Worm (Caenorhabditis elegans) whole organism, L1 larva: ENCODE results near the gene C18H2.5.

Experiments used
- C04F5.9 ChIP-seq: sonication (generic microtip); optimal IDR thresholded peaks from 2 replicates; lab custom pipeline; 2016; ENCODE audit warnings: missing genetic modification characterization, missing compliant biosample characterization
- C16A3.4 ChIP-seq: fragments of 150-350 bp; optimal IDR thresholded peaks from 2 replicates; lab custom pipeline; 2014; ENCODE audit warnings: missing biosample characterization, missing genetic modification characterization
- aha-1 ChIP-seq: fragments of 150-350 bp; optimal IDR thresholded peaks from 2 replicates; lab custom pipeline; 2014; ENCODE audit warnings: missing biosample characterization, missing genetic modification characterization
- alr-1 ChIP-seq: fragments of 200-800 bp; sonication (Bioruptor generic); optimal IDR thresholded peaks from 2 replicates; lab custom pipeline; 2018; ENCODE audit warnings: borderline replicate concordance, mild to moderate bottlenecking, missing genetic modification characterization, missing compliant biosample characterization
- aly-2 ChIP-seq: fragments of 150-350 bp; optimal IDR thresholded peaks from 2 replicates; lab custom pipeline; 2014; ENCODE audit warnings: missing biosample characterization, missing genetic modification characterization
- ama-1 ChIP-seq: fragments of 150-350 bp; optimal IDR thresholded peaks from 2 replicates; lab custom pipeline; 2014
- blmp-1 ChIP-seq: fragments of 150-350 bp; optimal IDR thresholded peaks from 2 replicates; lab custom pipeline; 2014; ENCODE audit warnings: missing biosample characterization, missing genetic modification characterization
- ceh-90 ChIP-seq: sonication (generic microtip); optimal IDR thresholded peaks from 2 replicates; lab custom pipeline; 2016; ENCODE audit warnings: missing genetic modification characterization, missing compliant biosample characterization
- ces-1 ChIP-seq: fragments of 150-350 bp; optimal IDR thresholded peaks from 2 replicates; lab custom pipeline; 2014; ENCODE audit warnings: missing biosample characterization, missing genetic modification reagents, missing genetic modification characterization
- dpl-1 ChIP-seq, 3 experiments: fragments of 150-350 bp in 2 of 3; sonication (generic microtip) in 1 of 3; optimal IDR thresholded peaks; 2 replicates each; lab custom pipeline; 2014 to 2017; ENCODE audit warnings: missing biosample characterization in 3 of 3, missing genetic modification characterization in 3 of 3, missing genetic modification reagents in 3 of 3
- efl-1 ChIP-seq, 4 experiments: fragments of 150-350 bp; optimal IDR thresholded peaks in 3 of 4; peaks in 1 of 4; 1 replicate in 1 of 4; 2 replicates in 3 of 4; lab custom pipeline; 2014; ENCODE audit warnings: missing biosample characterization in 2 of 4, missing genetic modification characterization in 2 of 4, missing genetic modification reagents in 2 of 4
- egl-13 ChIP-seq: sonication (generic microtip); optimal IDR thresholded peaks from 2 replicates; lab custom pipeline; 2016; ENCODE audit warnings: missing genotype, missing genetic modification reagents, missing genetic modification characterization, missing compliant biosample characterization
- elt-2 ChIP-seq: sonication (generic microtip); optimal IDR thresholded peaks from 2 replicates; lab custom pipeline; 2016; ENCODE audit warnings: missing genetic modification characterization, mild to moderate bottlenecking, inconsistent platforms, missing compliant biosample characterization, missing genetic modification reagents
- ets-5 ChIP-seq: fragments of 200-800 bp; sonication (Bioruptor generic); IDR thresholded peaks from 2 replicates; pipeline ENCODE4 v1.3.6; 2022; ENCODE audit warnings: missing genetic modification characterization, missing compliant biosample characterization
- fkh-10 ChIP-seq: sonication (generic microtip); optimal IDR thresholded peaks from 2 replicates; lab custom pipeline; 2017; ENCODE audit warnings: missing biosample characterization, missing genetic modification reagents, missing genetic modification characterization
- fkh-4 ChIP-seq: sonication (generic microtip); optimal IDR thresholded peaks from 2 replicates; lab custom pipeline; 2016; ENCODE audit warnings: missing compliant biosample characterization, missing genetic modification characterization, borderline replicate concordance
- fkh-8 ChIP-seq: sonication (generic microtip); optimal IDR thresholded peaks from 2 replicates; lab custom pipeline; 2016; ENCODE audit warnings: mild to moderate bottlenecking, missing genetic modification characterization, missing compliant biosample characterization
- fos-1 ChIP-seq: fragments of 150-350 bp; optimal IDR thresholded peaks from 2 replicates; lab custom pipeline; 2014; ENCODE audit warnings: missing biosample characterization, missing genetic modification characterization
- grh-1 ChIP-seq: fragments of 200-800 bp; sonication (Bioruptor generic); IDR thresholded peaks from 2 replicates; pipeline ENCODE4 v1.3.6; 2022; ENCODE audit warnings: missing genetic modification reagents, missing genetic modification characterization, missing compliant biosample characterization
- hlh-17 ChIP-seq: fragments of 200-800 bp; sonication (Bioruptor generic); optimal IDR thresholded peaks from 2 replicates; lab custom pipeline; 2018; ENCODE audit warnings: missing genetic modification characterization, mild to moderate bottlenecking, missing compliant biosample characterization, moderate library complexity, borderline replicate concordance
- hlh-4 ChIP-seq: sonication (generic microtip); optimal IDR thresholded peaks from 2 replicates; lab custom pipeline; 2016; ENCODE audit warnings: mild to moderate bottlenecking, missing genetic modification characterization, missing compliant biosample characterization
- hpl-2 ChIP-seq: fragments of 150-350 bp; optimal IDR thresholded peaks from 2 replicates; lab custom pipeline; 2014; ENCODE audit warnings: missing biosample characterization, missing genetic modification reagents, missing genetic modification characterization
- irx-1 ChIP-seq: sonication (generic microtip); optimal IDR thresholded peaks from 2 replicates; lab custom pipeline; 2016; ENCODE audit warnings: missing genetic modification characterization, missing compliant biosample characterization
- isw-1 ChIP-seq: fragments of 200-800 bp; sonication (Bioruptor generic); IDR thresholded peaks from 2 replicates; pipeline ENCODE4 v1.3.6; 2022; ENCODE audit warnings: missing genetic modification characterization, missing compliant biosample characterization
- jun-1 ChIP-seq: fragments of 150-350 bp; optimal IDR thresholded peaks from 2 replicates; lab custom pipeline; 2014; ENCODE audit warnings: missing biosample characterization, missing genetic modification reagents, missing genetic modification characterization
- lin-13 ChIP-seq: fragments of 150-350 bp; optimal IDR thresholded peaks from 2 replicates; lab custom pipeline; 2014; ENCODE audit warnings: missing biosample characterization, missing genetic modification reagents, missing genetic modification characterization
- lin-14 ChIP-seq: fragments of 200-800 bp; sonication (Bioruptor generic); optimal IDR thresholded peaks from 2 replicates; lab custom pipeline; 2018; ENCODE audit warnings: mild to moderate bottlenecking, missing genetic modification characterization, moderate library complexity, missing compliant biosample characterization
- lin-15B ChIP-seq: fragments of 150-350 bp; sonication (generic microtip); optimal IDR thresholded peaks from 3 replicates; lab custom pipeline; 2014; ENCODE audit warnings: missing biosample characterization, missing genetic modification characterization
- lin-35 ChIP-seq, 2 experiments: fragments of 150-350 bp; optimal IDR thresholded peaks; 2 replicates each; lab custom pipeline; 2014; ENCODE audit warnings: missing biosample characterization in 2 of 2, missing genetic modification characterization in 2 of 2, missing genetic modification reagents in 2 of 2
- lin-39 ChIP-seq: fragments of 150-350 bp; optimal IDR thresholded peaks from 2 replicates; lab custom pipeline; 2014; ENCODE audit warnings: missing biosample characterization, missing genetic modification reagents, missing genetic modification characterization
- lir-3 ChIP-seq: sonication (generic microtip); optimal IDR thresholded peaks from 2 replicates; lab custom pipeline; 2016; ENCODE audit warnings: mild to moderate bottlenecking, missing genetic modification characterization, moderate library complexity, missing compliant biosample characterization; ENCODE audit not compliant: poor library complexity
- lsy-2 ChIP-seq, 2 experiments: fragments of 150-350 bp; optimal IDR thresholded peaks; 2 replicates each; lab custom pipeline; 2014; ENCODE audit warnings: missing biosample characterization in 2 of 2, missing genetic modification characterization in 2 of 2
- mef-2 ChIP-seq: fragments of 150-350 bp; optimal IDR thresholded peaks from 2 replicates; lab custom pipeline; 2014; ENCODE audit warnings: missing biosample characterization, missing genetic modification characterization
- mep-1 ChIP-seq: fragments of 150-350 bp; optimal IDR thresholded peaks from 2 replicates; lab custom pipeline; 2014; ENCODE audit warnings: missing biosample characterization, missing genetic modification characterization
- nhr-47 ChIP-seq: sonication (generic microtip); optimal IDR thresholded peaks from 2 replicates; lab custom pipeline; 2016; ENCODE audit warnings: mild to moderate bottlenecking, missing genetic modification characterization, moderate library complexity, missing compliant biosample characterization
- nhr-71 ChIP-seq: sonication (generic microtip); optimal IDR thresholded peaks from 2 replicates; lab custom pipeline; 2016; ENCODE audit warnings: mild to moderate bottlenecking, missing genetic modification characterization, moderate library complexity, missing compliant biosample characterization
- nhr-84 ChIP-seq: sonication (generic microtip); optimal IDR thresholded peaks from 2 replicates; lab custom pipeline; 2017; ENCODE audit warnings: missing biosample characterization, missing genetic modification characterization
- nhr-90 ChIP-seq: sonication (generic microtip); optimal IDR thresholded peaks from 2 replicates; lab custom pipeline; 2016; ENCODE audit warnings: mild to moderate bottlenecking, missing genetic modification characterization, missing compliant biosample characterization; ENCODE audit not compliant: poor library complexity
- pax-3 ChIP-seq: fragments of 200-800 bp; sonication (Bioruptor generic); optimal IDR thresholded peaks from 2 replicates; lab custom pipeline; 2018; ENCODE audit warnings: mild to moderate bottlenecking, missing genetic modification characterization, moderate library complexity, missing compliant biosample characterization
- skn-1 ChIP-seq: fragments of 150-350 bp; optimal IDR thresholded peaks from 2 replicates; lab custom pipeline; 2014; ENCODE audit warnings: missing biosample characterization, missing genetic modification characterization
- snpc-4 ChIP-seq: fragments of 150-350 bp; optimal IDR thresholded peaks from 2 replicates; lab custom pipeline; 2014; ENCODE audit warnings: missing biosample characterization, missing genetic modification characterization
- sox-4 ChIP-seq: sonication (generic microtip); optimal IDR thresholded peaks from 2 replicates; lab custom pipeline; 2016; ENCODE audit warnings: missing genetic modification characterization, missing compliant biosample characterization
- sup-37 ChIP-seq: fragments of 200-800 bp; sonication (Bioruptor generic); optimal IDR thresholded peaks from 2 replicates; lab custom pipeline; 2018; ENCODE audit warnings: mild to moderate bottlenecking, missing genetic modification characterization, missing compliant biosample characterization
- tlp-1 ChIP-seq: fragments of 150-350 bp; optimal IDR thresholded peaks from 2 replicates; lab custom pipeline; 2014; ENCODE audit warnings: missing biosample characterization, missing genetic modification characterization
- unc-130 ChIP-seq: fragments of 150-350 bp; optimal IDR thresholded peaks from 2 replicates; lab custom pipeline; 2017; ENCODE audit warnings: missing biosample characterization, missing genetic modification characterization, inconsistent platforms
- unc-30 ChIP-seq: sonication (generic microtip); optimal IDR thresholded peaks from 2 replicates; lab custom pipeline; 2017; ENCODE audit warnings: missing biosample characterization, missing genetic modification characterization
- unc-62 ChIP-seq: fragments of 150-350 bp; optimal IDR thresholded peaks from 2 replicates; lab custom pipeline; 2014; ENCODE audit warnings: missing biosample characterization, missing genetic modification reagents, missing genetic modification characterization
- vab-15 ChIP-seq: sonication (generic microtip); optimal IDR thresholded peaks from 2 replicates; lab custom pipeline; 2017; ENCODE audit warnings: missing genotype, mild to moderate bottlenecking, missing genetic modification characterization, missing compliant biosample characterization
- xbp-1 ChIP-seq: sonication (generic microtip); optimal IDR thresholded peaks from 2 replicates; lab custom pipeline; 2016; ENCODE audit warnings: missing genetic modification characterization, missing compliant biosample characterization
- zag-1 ChIP-seq: fragments of 150-350 bp; optimal IDR thresholded peaks from 2 replicates; lab custom pipeline; 2014; ENCODE audit warnings: missing biosample characterization, missing genetic modification characterization
- ztf-4 ChIP-seq: fragments of 150-350 bp; optimal IDR thresholded peaks from 2 replicates; lab custom pipeline; 2014; ENCODE audit warnings: missing biosample characterization, missing genetic modification characterization

The C18H2.5 gene

DNA sequence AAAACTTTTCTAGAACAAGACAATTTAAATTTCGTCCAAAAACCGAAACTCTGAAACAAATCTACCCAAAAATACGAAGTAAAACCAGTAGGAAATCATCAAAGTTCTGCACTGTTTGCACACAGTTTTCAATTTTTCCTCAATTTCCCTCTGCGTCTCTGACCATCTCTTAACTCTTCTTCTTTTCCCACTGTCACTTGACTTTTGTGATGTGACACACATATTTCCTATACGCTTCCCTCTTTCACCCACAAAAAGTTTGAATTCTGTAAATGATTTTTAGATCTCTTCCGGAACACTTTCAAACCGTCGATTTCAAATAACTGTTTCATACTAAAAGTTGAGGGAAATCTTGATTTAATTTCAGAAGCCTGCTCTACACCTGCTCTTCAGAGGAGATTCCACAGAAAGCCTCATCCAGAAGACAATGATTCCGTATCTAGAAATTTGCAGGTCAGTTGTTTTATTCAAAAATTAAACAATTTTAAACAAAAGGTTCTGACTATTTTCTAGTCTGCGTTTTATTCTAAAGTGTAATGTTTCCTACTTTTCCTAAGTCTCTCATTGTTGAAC, 25.3 kb upstream of the C18H2.5 start, which contains the start of gene ncl-1 (continued):
- no peak for TF ChIP-seq snpc-4 (tag; lab: Kevin White, UChicago)
- TF ChIP-seq aha-1 (tag; lab: Kevin White, UChicago): no peak
- TF ChIP-seq ces-1 (GFP tag; lab: Kevin White, UChicago): no peak
- TF ChIP-seq ets-5 (GFP tag; lab: Robert Waterston, UW): no peak
- no peak for TF ChIP-seq nhr-90 (tag; lab: Kevin White, UChicago)
- TF ChIP-seq elt-2 (tag; lab: Kevin White, UChicago): peak; percentile 19
- TF ChIP-seq dpl-1 (GFP tag; optimal IDR thresholded peaks at IDR 0.05; lab: Kevin White, UChicago): peak in 1 of 3 experiments; percentile 27
- no peak for TF ChIP-seq hlh-4 (tag; lab: Kevin White, UChicago)
- no peak for TF ChIP-seq jun-1
- TF ChIP-seq xbp-1: no peak
- TF ChIP-seq mep-1: peak; percentile 7
- no peak for TF ChIP-seq hpl-2 (GFP tag; lab: Kevin White, UChicago)
- TF ChIP-seq hlh-17 (GFP tag; lab: Kevin White, UChicago): no peak
- peak; percentile 42 for TF ChIP-seq lin-14 (GFP tag; lab: Kevin White, UChicago)
- no peak for TF ChIP-seq egl-13 (tag; lab: Kevin White, UChicago)
- peak; percentile 18 for TF ChIP-seq ama-1
- TF ChIP-seq blmp-1 (tag; lab: Kevin White, UChicago): peak; percentile 40
- TF ChIP-seq lsy-2 (tag; optimal IDR thresholded peaks at IDR 0.05; lab: Kevin White, UChicago): peak in 1 of 2 experiments; percentile 20
- TF ChIP-seq sox-4 (tag; lab: Kevin White, UChicago): no peak
- TF ChIP-seq alr-1 (tag; lab: Kevin White, UChicago): no peak
- TF ChIP-seq nhr-47 (tag; lab: Kevin White, UChicago): no peak
- TF ChIP-seq sup-37 (GFP tag; lab: Kevin White, UChicago): no peak
- TF ChIP-seq C04F5.9: no peak
- peak; percentile 18 for TF ChIP-seq skn-1 (tag; lab: Kevin White, UChicago)
- TF ChIP-seq grh-1: no peak
- no peak for TF ChIP-seq lin-15B
- TF ChIP-seq lin-39: no peak
- TF ChIP-seq lir-3: no peak
- TF ChIP-seq unc-30: no peak
- TF ChIP-seq unc-62 (GFP tag; lab: Kevin White, UChicago): no peak
- TF ChIP-seq isw-1 (GFP tag; lab: Robert Waterston, UW): no peak

DNA sequence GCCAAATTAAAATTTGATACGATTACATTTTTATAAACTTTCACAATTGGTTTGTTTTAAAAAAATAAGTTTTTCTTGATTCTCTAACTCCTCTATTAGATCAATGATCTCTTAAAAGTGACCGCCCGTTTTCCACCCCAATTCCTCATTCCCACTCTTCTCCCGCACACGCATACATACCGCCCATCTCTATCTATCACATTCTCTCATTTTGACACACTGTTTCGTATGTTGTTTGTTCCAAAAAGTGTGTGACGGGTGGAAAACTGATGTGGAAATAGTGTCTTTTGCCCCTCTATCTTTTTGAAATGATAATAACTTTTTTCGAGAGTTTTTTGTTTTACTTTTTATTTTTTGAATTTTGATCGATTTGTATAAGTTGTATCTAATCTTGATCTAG, 24.1 kb upstream of the C18H2.5 start:
- TF ChIP-seq zag-1 (no peak), fos-1 (tag; lab: Kevin White, UChicago) (no peak), vab-15 (tag; lab: Kevin White, UChicago) (no peak), pax-3 (no peak), mef-2 (tag; lab: Kevin White, UChicago) (peak; percentile 11), nhr-71 (tag; lab: Kevin White, UChicago) (peak; percentile 86), dpl-1 (GFP tag; optimal IDR thresholded peaks at IDR 0.05; lab: Kevin White, UChicago) (peak; percentile 44 to 56 (median 52)), tlp-1 (tag; lab: Kevin White, UChicago) (no peak), lsy-2 (tag; optimal IDR thresholded peaks at IDR 0.05; lab: Kevin White, UChicago) (peak; percentile 64 to 73), irx-1 (no peak), jun-1 (no peak), ztf-4 (peak; percentile 68), mep-1 (peak; percentile 88), fkh-8 (tag; lab: Kevin White, UChicago) (no peak), lin-13 (GFP tag; lab: Kevin White, UChicago) (peak; percentile 84), fkh-4 (tag; lab: Kevin White, UChicago) (no peak), snpc-4 (tag; lab: Kevin White, UChicago) (no peak), nhr-84 (tag; lab: Kevin White, UChicago) (no peak), lin-15B (peak; percentile 18), nhr-90 (tag; lab: Kevin White, UChicago) (peak; percentile 53), efl-1 (optimal IDR thresholded peaks at IDR 0.05; lab: Kevin White, UChicago) (peak; percentile 38 to 43), efl-1 (GFP tag; optimal IDR thresholded peaks at IDR 0.05 in 1 of 2; lab: Kevin White, UChicago) (peak; percentile 19 to 92), elt-2 (tag; lab: Kevin White, UChicago) (peak; percentile 40), unc-130 (tag; lab: Kevin White, UChicago) (peak; percentile 62), ceh-90 (tag; lab: Kevin White, UChicago) (no peak), lin-35 (GFP tag; optimal IDR thresholded peaks at IDR 0.05; lab: Kevin White, UChicago) (peak; percentile 67 to 72), sox-4 (tag; lab: Kevin White, UChicago) (no peak), aly-2 (tag; lab: Kevin White, UChicago) (no peak), C16A3.4 (tag; lab: Kevin White, UChicago) (peak; percentile 37), hlh-4 (tag; lab: Kevin White, UChicago) (no peak), fkh-10 (GFP tag; lab: Kevin White, UChicago) (no peak)
